Fruit fly (Drosophila melanogaster) whole organism, embryonic: Measurements from ENCODE around the gene nanos.

Experiments used
- CG17361 ChIP-seq: fragments of 200-800 bp; sonication (Bioruptor generic); IDR thresholded peaks from 3 replicates; pipeline ENCODE4 v1.3.6; 2022; ENCODE audit warnings: missing biosample characterization, missing genetic modification characterization
- Camta ChIP-seq: fragments of 200-800 bp; sonication (Bioruptor generic); optimal IDR thresholded peaks from 2 replicates; lab custom pipeline; 2016; ENCODE audit warnings: missing biosample characterization, missing genetic modification characterization
- Ets65A ChIP-seq: fragments of 200-800 bp; sonication (Bioruptor generic); peaks from one replicate; lab custom pipeline; 2016; ENCODE audit warnings: missing biosample characterization, missing genetic modification characterization
- ash1 ChIP-seq: fragments of 200-800 bp; sonication (Bioruptor generic); optimal IDR thresholded peaks from 2 replicates; lab custom pipeline; 2018; ENCODE audit warnings: missing biosample characterization, mild to moderate bottlenecking, missing genetic modification characterization
- hkb ChIP-seq, 2 experiments: fragments of 200-800 bp in 1 of 2; fragments of >200 bp in 1 of 2; sonication (Bioruptor generic) in 1 of 2; IDR thresholded peaks in 1 of 2; optimal IDR thresholded peaks in 1 of 2; 2 replicates each; pipeline versions ENCODE4 v1.3.6 to Lab custom; 2017 to 2022; ENCODE audit warnings: missing biosample characterization in 1 of 2, missing genetic modification characterization in 1 of 2
- pb ChIP-seq: fragments of 200-800 bp; sonication (Bioruptor generic); optimal IDR thresholded peaks from 3 replicates; lab custom pipeline; 2016; ENCODE audit warnings: missing biosample characterization, missing genetic modification characterization

nanos gene

DNA sequence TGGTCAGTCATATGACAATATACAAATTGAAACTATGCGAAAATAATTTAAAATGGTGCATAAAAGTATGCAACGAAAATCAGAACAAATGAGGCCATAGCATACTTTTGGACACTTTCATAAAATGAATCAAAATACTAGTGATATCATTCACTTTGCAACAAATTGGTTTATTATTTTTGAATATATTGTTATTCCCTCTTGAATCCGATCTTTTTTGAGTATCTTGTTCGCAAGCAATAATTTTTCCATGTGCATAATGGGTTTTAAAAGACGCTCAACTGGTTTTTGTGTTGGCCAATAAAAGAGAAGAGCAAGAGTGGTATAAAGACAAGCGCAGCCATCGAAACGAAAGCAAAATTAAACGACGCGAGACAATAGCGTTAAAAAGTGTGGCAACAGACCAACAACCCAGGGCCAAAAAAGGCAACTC lies 30.7 kb downstream of the nanos start (continued):
- TF ChIP-seq ash1 (GFP tag; lab: Kevin White, UChicago) (no peak), Camta (GFP tag; lab: Kevin White, UChicago) (no peak), hkb (optimal IDR thresholded peaks at IDR 0.05; lab: Kevin White, UChicago) (no peak), hkb (GFP tag; IDR thresholded peaks at IDR 0.05; lab: Robert Waterston, UW) (peak; percentile 40; the same call in 1 of the 2 replicates)

DNA sequence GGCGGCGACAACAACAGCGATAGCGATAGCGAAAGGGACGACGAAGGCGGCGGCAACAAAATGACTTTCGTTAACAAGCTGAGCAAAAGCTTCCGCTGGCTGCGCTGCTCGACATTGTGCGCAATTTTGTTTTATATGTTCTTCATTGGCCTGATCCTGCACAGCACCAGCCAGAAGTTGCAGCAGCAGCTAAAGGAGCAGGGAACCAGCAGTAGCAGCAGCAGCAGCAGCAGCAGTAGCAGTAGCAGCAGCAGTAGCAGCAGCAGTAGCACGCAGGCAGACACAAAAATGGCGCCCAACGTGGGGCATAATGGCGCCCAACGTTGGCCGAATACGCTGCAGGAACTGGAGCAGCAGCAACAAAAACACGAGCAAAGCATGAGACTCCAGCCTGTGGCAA lies 33.0 kb downstream of the nanos start:
- TF ChIP-seq CG17361: 0 out of 3 replicates have a peak, but pooled peaks have one; percentile 26
- no peak for TF ChIP-seq pb (GFP tag; lab: Kevin White, UChicago)
- TF ChIP-seq Ets65A (GFP tag; lab: Kevin White, UChicago): peak; percentile 79
